Worm (Caenorhabditis elegans) whole organism, mixed stage, embryonic: ENCODE data around the gene set-20.

Experiments
- ces-1 ChIP-seq: fragments of 150-350 bp; optimal IDR thresholded peaks from 2 replicates; lab custom pipeline; 2014; ENCODE audit warnings: missing biosample characterization, missing genetic modification reagents, missing genetic modification characterization
- cnd-1 ChIP-seq: fragments of 200-800 bp; sonication (Bioruptor generic); optimal IDR thresholded peaks from 2 replicates; lab custom pipeline; 2018; ENCODE audit warnings: mild to moderate bottlenecking, missing genetic modification characterization, missing compliant biosample characterization
- elt-3 ChIP-seq: fragments of 150-350 bp; optimal IDR thresholded peaks from 2 replicates; lab custom pipeline; 2014; ENCODE audit warnings: missing biosample characterization, missing genetic modification characterization
- lin-13 ChIP-seq: fragments of 150-350 bp; optimal IDR thresholded peaks from 2 replicates; lab custom pipeline; 2014; ENCODE audit warnings: missing biosample characterization, missing genetic modification characterization
- lin-32 ChIP-seq: fragments of 200-800 bp; sonication (Bioruptor generic); optimal IDR thresholded peaks from 2 replicates; lab custom pipeline; 2018; ENCODE audit warnings: mild to moderate bottlenecking, missing genetic modification characterization, missing compliant biosample characterization
- nhr-76 ChIP-seq: sonication (generic microtip); optimal IDR thresholded peaks from 2 replicates; lab custom pipeline; 2017; ENCODE audit warnings: missing biosample characterization, missing genetic modification characterization
- tbx-8 ChIP-seq: fragments of 200-800 bp; sonication (Bioruptor generic); optimal IDR thresholded peaks from 2 replicates; lab custom pipeline; 2018; ENCODE audit warnings: mild to moderate bottlenecking, missing genetic modification characterization, moderate library complexity, missing compliant biosample characterization
- unc-120 ChIP-seq: sonication (generic microtip); optimal IDR thresholded peaks from 2 replicates; lab custom pipeline; 2017; ENCODE audit warnings: missing genetic modification characterization, missing compliant biosample characterization; ENCODE audit not compliant: poor library complexity, severe bottlenecking
- unc-62 ChIP-seq: fragments of 150-350 bp; optimal IDR thresholded peaks from 2 replicates; lab custom pipeline; 2014; ENCODE audit warnings: missing biosample characterization, missing genetic modification reagents, missing genetic modification characterization
- ztf-11 ChIP-seq: fragments of 150-350 bp; optimal IDR thresholded peaks from 2 replicates; lab custom pipeline; 2014; ENCODE audit warnings: missing biosample characterization, missing genetic modification characterization

ce11 chrX:5695416-5695815, 9.5 kb upstream of the set-20 start:
- no peak for TF ChIP-seq ztf-11 (tag; lab: Kevin White, UChicago)
- TF ChIP-seq ces-1, result no peak
- TF ChIP-seq unc-120 (tag; lab: Kevin White, UChicago), result no peak
- TF ChIP-seq tbx-8 (GFP tag; lab: Kevin White, UChicago), result no peak
- TF ChIP-seq nhr-76, result no peak
- TF ChIP-seq lin-32 (GFP tag; lab: Kevin White, UChicago), result no peak
- TF ChIP-seq cnd-1, result no peak
- TF ChIP-seq unc-62 (GFP tag; lab: Kevin White, UChicago), result no peak
- TF ChIP-seq elt-3 (tag; lab: Kevin White, UChicago), result no peak
- TF ChIP-seq lin-13, result no peak
